Worm (Caenorhabditis elegans) whole organism, L4 larva: ENCODE results near the gene W03C9.2.
A peak's percentile ranks its signal among the peaks of the same experiment; 100 is the strongest.

Experiments used
- F37D6.2 ChIP-seq: sonication (generic microtip); optimal IDR thresholded peaks from 2 replicates; lab custom pipeline; 2016; ENCODE audit warnings: mild to moderate bottlenecking, missing genetic modification characterization, missing compliant biosample characterization
- F44E2.7 ChIP-seq: fragments of 200-800 bp; sonication (Bioruptor generic); IDR thresholded peaks from 2 replicates; pipeline ENCODE4 v2.1.2; 2022; ENCODE audit warnings: missing genetic modification characterization, missing compliant biosample characterization
- Y105C5A.15 ChIP-seq: fragments of 200-800 bp; sonication (Bioruptor generic); IDR thresholded peaks from 2 replicates; pipeline ENCODE4 v1.3.6; 2022; ENCODE audit warnings: missing genetic modification characterization, missing compliant biosample characterization
- Y48G9A.11 ChIP-seq: fragments of 200-800 bp; sonication (Bioruptor generic); IDR thresholded peaks from 2 replicates; pipeline ENCODE4 v1.3.6; 2022; ENCODE audit warnings: missing genetic modification reagents, missing genetic modification characterization, missing compliant biosample characterization
- aha-1 ChIP-seq: fragments of 150-350 bp; peaks from one replicate; lab custom pipeline; 2014; ENCODE audit warnings: missing biosample characterization, missing genetic modification characterization
- ama-1 ChIP-seq: fragments of 150-350 bp; optimal IDR thresholded peaks from 2 replicates; lab custom pipeline; 2014; ENCODE audit warnings: inconsistent platforms, mixed read lengths
- ceh-44 ChIP-seq: fragments of 200-800 bp; sonication (Bioruptor generic); IDR thresholded peaks from 2 replicates; pipeline ENCODE4 v1.3.6; 2022; ENCODE audit warnings: missing genetic modification reagents, missing genetic modification characterization, missing compliant biosample characterization
- ceh-82 ChIP-seq: sonication (generic microtip); optimal IDR thresholded peaks from 2 replicates; lab custom pipeline; 2017; ENCODE audit warnings: missing biosample characterization, missing genetic modification characterization
- daf-16 ChIP-seq, 3 experiments: sonication (generic microtip); optimal IDR thresholded peaks; 2 replicates each; lab custom pipeline; 2016 to 2017; ENCODE audit warnings: missing genetic modification characterization in 3 of 3, missing genetic modification reagents in 3 of 3, mild to moderate bottlenecking in 2 of 3, missing compliant biosample characterization in 2 of 3, missing biosample characterization in 1 of 3, moderate library complexity in 1 of 3
- daf-8 ChIP-seq: fragments of 200-800 bp; sonication (Bioruptor generic); IDR thresholded peaks from 2 replicates; pipeline ENCODE4 v1.3.6; 2022; ENCODE audit warnings: missing genetic modification characterization, missing compliant biosample characterization
- dpl-1 ChIP-seq: fragments of 150-350 bp; optimal IDR thresholded peaks from 2 replicates; lab custom pipeline; 2014; ENCODE audit warnings: missing biosample characterization, missing genetic modification reagents, missing genetic modification characterization
- egl-27 ChIP-seq: sonication (generic microtip); optimal IDR thresholded peaks from 3 replicates; lab custom pipeline; 2017; ENCODE audit warnings: missing biosample characterization, missing genetic modification reagents, missing genetic modification characterization
- gei-8 ChIP-seq: fragments of 200-800 bp; sonication (Bioruptor generic); optimal IDR thresholded peaks from 2 replicates; lab custom pipeline; 2018; ENCODE audit warnings: mild to moderate bottlenecking, missing genetic modification characterization, missing compliant biosample characterization
- jun-1 ChIP-seq: fragments of 150-350 bp; optimal IDR thresholded peaks from 2 replicates; lab custom pipeline; 2014; ENCODE audit warnings: missing biosample characterization, missing genetic modification reagents, missing genetic modification characterization
- lin-13 ChIP-seq: fragments of 150-350 bp; optimal IDR thresholded peaks from 2 replicates; lab custom pipeline; 2014; ENCODE audit warnings: missing biosample characterization, missing genetic modification reagents, missing genetic modification characterization
- lin-29 ChIP-seq: fragments of 200-800 bp; sonication (Bioruptor generic); IDR thresholded peaks from 2 replicates; pipeline ENCODE4 v1.3.6; 2022; ENCODE audit warnings: missing genetic modification reagents, missing genetic modification characterization, missing compliant biosample characterization
- lin-38 ChIP-seq: fragments of 200-800 bp; sonication (Bioruptor generic); IDR thresholded peaks from 2 replicates; pipeline ENCODE4 v1.3.6; 2022; ENCODE audit warnings: missing genetic modification reagents, missing genetic modification characterization, missing compliant biosample characterization
- lsy-2 ChIP-seq, 2 experiments: fragments of 150-350 bp in 1 of 2; sonication (generic microtip) in 1 of 2; optimal IDR thresholded peaks; 2 replicates each; lab custom pipeline; 2014 to 2017; ENCODE audit warnings: missing biosample characterization in 2 of 2, missing genetic modification characterization in 2 of 2
- mep-1 ChIP-seq: fragments of 150-350 bp; sonication (generic microtip); optimal IDR thresholded peaks from 3 replicates; lab custom pipeline; 2014; ENCODE audit warnings: missing biosample characterization, missing genetic modification characterization
- nhr-102 ChIP-seq: sonication (generic microtip); optimal IDR thresholded peaks from 2 replicates; lab custom pipeline; 2016; ENCODE audit warnings: mild to moderate bottlenecking, missing genetic modification characterization, moderate library complexity, missing compliant biosample characterization
- nhr-11 ChIP-seq: fragments of 150-350 bp; optimal IDR thresholded peaks from 2 replicates; lab custom pipeline; 2014; ENCODE audit warnings: missing biosample characterization, missing genetic modification characterization
- nhr-28 ChIP-seq: fragments of 150-350 bp; optimal IDR thresholded peaks from 2 replicates; lab custom pipeline; 2014; ENCODE audit warnings: missing biosample characterization, missing genetic modification characterization
- nhr-42 ChIP-seq: fragments of 200-800 bp; sonication (Bioruptor generic); IDR thresholded peaks from 2 replicates; pipeline ENCODE4 v1.3.6; 2022; ENCODE audit warnings: missing genetic modification characterization, missing compliant biosample characterization
- nhr-76 ChIP-seq: fragments of 150-350 bp; optimal IDR thresholded peaks from 2 replicates; lab custom pipeline; 2014; ENCODE audit warnings: missing biosample characterization, missing genetic modification characterization
- rbr-2 ChIP-seq: sonication (generic microtip); optimal IDR thresholded peaks from 2 replicates; lab custom pipeline; 2016; ENCODE audit warnings: missing genotype, missing genetic modification characterization, missing compliant biosample characterization
- saeg-2 ChIP-seq: fragments of 200-800 bp; sonication (Bioruptor generic); IDR thresholded peaks from 2 replicates; pipeline ENCODE4 v1.3.6; 2022; ENCODE audit warnings: missing genetic modification reagents, missing genetic modification characterization, missing compliant biosample characterization
- set-16 ChIP-seq: fragments of 200-800 bp; sonication (Bioruptor generic); IDR thresholded peaks from 2 replicates; pipeline ENCODE4 v1.3.6; 2022; ENCODE audit warnings: missing genetic modification reagents, missing genetic modification characterization, missing compliant biosample characterization
- snpc-1.2 ChIP-seq: fragments of 200-800 bp; sonication (Bioruptor generic); IDR thresholded peaks from 2 replicates; pipeline ENCODE4 v1.3.6; 2022; ENCODE audit warnings: missing genetic modification reagents, missing genetic modification characterization, missing compliant biosample characterization
- spr-3 ChIP-seq: fragments of 200-800 bp; sonication (Bioruptor generic); optimal IDR thresholded peaks from 2 replicates; lab custom pipeline; 2018; ENCODE audit warnings: mild to moderate bottlenecking, missing genetic modification characterization, missing compliant biosample characterization
- unc-130 ChIP-seq: sonication (generic microtip); optimal IDR thresholded peaks from 2 replicates; lab custom pipeline; 2016; ENCODE audit warnings: missing genetic modification reagents, missing genetic modification characterization, missing compliant biosample characterization
- unc-62 ChIP-seq, 3 experiments: fragments of 150-350 bp in 1 of 3; sonication (generic microtip); optimal IDR thresholded peaks in 2 of 3; peaks in 1 of 3; 1 replicate in 1 of 3; 2 replicates in 2 of 3; lab custom pipeline; 2014 to 2017; ENCODE audit warnings: missing biosample characterization in 3 of 3, missing genetic modification characterization in 3 of 3, missing genetic modification reagents in 3 of 3, missing genotype in 1 of 3
- vab-7 ChIP-seq: fragments of 200-800 bp; sonication (Bioruptor generic); IDR thresholded peaks from 2 replicates; pipeline ENCODE4 v1.3.6; 2022; ENCODE audit warnings: missing genetic modification reagents, missing genetic modification characterization, missing compliant biosample characterization
- zip-11 ChIP-seq: fragments of 200-800 bp; sonication (Bioruptor generic); IDR thresholded peaks from 2 replicates; pipeline ENCODE4 v1.3.6; 2022; ENCODE audit warnings: missing genetic modification characterization, missing compliant biosample characterization
- zip-2 ChIP-seq: fragments of 150-350 bp; optimal IDR thresholded peaks from 2 replicates; lab custom pipeline; 2014; ENCODE audit warnings: missing biosample characterization, missing genetic modification characterization

Gene W03C9.2

ce11 chrII:11980110-11980509, 17.9 kb downstream of the W03C9.2 start (continued):
- peak; percentile 27; the same call in 1 of the 2 replicates for TF ChIP-seq lin-29 (GFP tag; lab: Robert Waterston, UW)
- TF ChIP-seq nhr-102 (tag; lab: Kevin White, UChicago), result peak; percentile 80
- peak; percentile 86 for TF ChIP-seq unc-130 (GFP tag; lab: Kevin White, UChicago)
- TF ChIP-seq egl-27 (tag; lab: Kevin White, UChicago), result no peak
- TF ChIP-seq zip-2 (tag; lab: Kevin White, UChicago), result no peak
- TF ChIP-seq nhr-11 (tag; lab: Kevin White, UChicago), result peak; percentile 79
- no peak for TF ChIP-seq jun-1 (tag; lab: Kevin White, UChicago)
- TF ChIP-seq saeg-2 (GFP tag; lab: Robert Waterston, UW), result no peak; the same call in 1 of the 2 replicates
- peak; percentile 82 for TF ChIP-seq F37D6.2 (tag; lab: Kevin White, UChicago)
- no peak for TF ChIP-seq ama-1
- TF ChIP-seq aha-1 (tag; lab: Kevin White, UChicago), result peak; percentile 98
- no peak for TF ChIP-seq zip-11 (GFP tag; lab: Robert Waterston, UW)
- no peak for TF ChIP-seq set-16 (GFP tag; lab: Robert Waterston, UW)
- TF ChIP-seq vab-7 (GFP tag; lab: Robert Waterston, UW), result peak; percentile 82
- TF ChIP-seq F44E2.7 (GFP tag; lab: Robert Waterston, UW), result no peak
- TF ChIP-seq gei-8 (GFP tag; lab: Kevin White, UChicago), result no peak

- TF ChIP-seq mep-1 (tag; lab: Kevin White, UChicago) (no peak), aha-1 (tag; lab: Kevin White, UChicago) (peak; percentile 69)
- TF ChIP-seq, all 104 proteins: peak for 1
Observed at ce11 chrII:11988724-11989123, 26.6 kb downstream of the W03C9.2 start, which contains the start of gene Y17G7B.3. Gene Y17G7B.3 (plus strand): TSS chrII:11989024.

- TF ChIP-seq Y105C5A.15 (GFP tag; lab: Robert Waterston, UW) (no peak), ceh-82 (tag; lab: Kevin White, UChicago) (no peak), Y48G9A.11 (GFP tag; lab: Robert Waterston, UW) (no peak), lin-38 (no peak), snpc-1.2 (GFP tag; lab: Robert Waterston, UW) (no peak), rbr-2 (no peak), daf-16 (GFP tag; optimal IDR thresholded peaks at IDR 0.05; lab: Kevin White, UChicago) (no peak), daf-16 (tag; optimal IDR thresholded peaks at IDR 0.05; lab: Kevin White, UChicago) (no peak), jun-1 (tag; lab: Kevin White, UChicago) (no peak), dpl-1 (GFP tag; lab: Kevin White, UChicago) (no peak), nhr-76 (tag; lab: Kevin White, UChicago) (no peak), daf-8 (no peak), lsy-2 (tag; optimal IDR thresholded peaks at IDR 0.05; lab: Kevin White, UChicago) (no peak), nhr-42 (GFP tag; lab: Robert Waterston, UW) (no peak), lin-13 (GFP tag; lab: Kevin White, UChicago) (no peak), spr-3 (no peak), nhr-28 (tag; lab: Kevin White, UChicago) (no peak), ceh-44 (GFP tag; lab: Robert Waterston, UW) (no peak)
Observed at ce11 chrII:11992701-11993100, 30.5 kb downstream of the W03C9.2 start, which contains the start of gene dhps-1. Gene dhps-1 (plus strand): TSS chrII:11993001.

ce11 chrII:11994940-11995339, 32.8 kb downstream of the W03C9.2 start:
- no peak for TF ChIP-seq lin-29 (GFP tag; lab: Robert Waterston, UW)
- peak in 1 of 2 experiments; percentile 96 for TF ChIP-seq unc-62 (GFP tag; optimal IDR thresholded peaks at IDR 0.05 in 1 of 2; lab: Kevin White, UChicago)
- TF ChIP-seq unc-62 (tag; optimal IDR thresholded peaks at IDR 0.05; lab: Kevin White, UChicago), result no peak
- TF ChIP-seq, all 104 proteins: peak for 1
